Fruit fly (Drosophila melanogaster) whole organism, wandering third instar larva: ENCODE measurements around the gene hth.

Source experiments
- Abd-B ChIP-seq: fragments of >200 bp; optimal IDR thresholded peaks from 2 replicates; lab custom pipeline; 2017; ENCODE audit warnings: missing biosample characterization, missing genetic modification characterization
- CG32264 ChIP-seq: fragments of 200-800 bp; sonication (Bioruptor generic); optimal IDR thresholded peaks from 2 replicates; lab custom pipeline; 2016; ENCODE audit warnings: missing biosample characterization, missing genetic modification characterization
- CG9705 ChIP-seq: fragments of 200-800 bp; sonication (Bioruptor generic); optimal IDR thresholded peaks from 2 replicates; lab custom pipeline; 2018; ENCODE audit warnings: missing biosample characterization, mild to moderate bottlenecking, missing genetic modification characterization
- CrebA ChIP-seq: fragments of 200-800 bp; sonication (Bioruptor generic); optimal IDR thresholded peaks from 2 replicates; lab custom pipeline; 2016; ENCODE audit warnings: missing biosample characterization, mild to moderate bottlenecking, missing genetic modification characterization, borderline replicate concordance
- Dfd ChIP-seq: fragments of >200 bp; optimal IDR thresholded peaks from 2 replicates; lab custom pipeline; 2017; ENCODE audit warnings: missing biosample characterization, missing genetic modification characterization
- Dif ChIP-seq: fragments of 200-275, 200-300 bp; sonication (Bioruptor generic); optimal IDR thresholded peaks from 2 replicates; lab custom pipeline; 2018; ENCODE audit warnings: missing biosample characterization, missing genetic modification characterization; ENCODE audit not compliant: partially characterized antibody
- GATAd ChIP-seq: sonication (Bioruptor generic); optimal IDR thresholded peaks from 2 replicates; lab custom pipeline; 2016; ENCODE audit warnings: missing biosample characterization, missing genetic modification characterization
- HLH106 ChIP-seq: fragments of 200-800 bp; optimal IDR thresholded peaks from 3 replicates; lab custom pipeline; 2019; ENCODE audit warnings: missing biosample characterization, mild to moderate bottlenecking, missing genetic modification characterization, moderate library complexity
- Hnf4 ChIP-seq: fragments of 200-800 bp; sonication (Bioruptor generic); optimal IDR thresholded peaks from 2 replicates; lab custom pipeline; 2016; ENCODE audit warnings: missing biosample characterization, mild to moderate bottlenecking, missing genetic modification characterization
- Hr78 ChIP-seq: fragments of >200 bp; optimal IDR thresholded peaks from 2 replicates; lab custom pipeline; 2017; ENCODE audit warnings: missing biosample characterization, missing genetic modification characterization
- Hr83 ChIP-seq: fragments of 200-300 bp; sonication (Bioruptor generic); optimal IDR thresholded peaks from 2 replicates; lab custom pipeline; 2016; ENCODE audit warnings: missing biosample characterization, mild to moderate bottlenecking, missing genetic modification characterization, moderate library complexity; ENCODE audit not compliant: poor library complexity, severe bottlenecking
- Jra ChIP-seq: sonication (Bioruptor generic); optimal IDR thresholded peaks from 2 replicates; lab custom pipeline; 2016; ENCODE audit warnings: missing biosample characterization, missing genetic modification characterization
- Mio ChIP-seq: sonication (Bioruptor generic); optimal IDR thresholded peaks from 2 replicates; lab custom pipeline; 2016; ENCODE audit warnings: missing biosample characterization, missing genetic modification characterization
- Myc ChIP-seq: fragments of >200 bp; optimal IDR thresholded peaks from 2 replicates; lab custom pipeline; 2017
- N ChIP-seq: fragments of >200 bp; optimal IDR thresholded peaks from 2 replicates; lab custom pipeline; 2018; ENCODE audit warnings: missing biosample characterization, missing external identifiers, missing genetic modification characterization
- OdsH ChIP-seq: fragments of 200-800 bp; sonication (Bioruptor generic); optimal IDR thresholded peaks from 2 replicates; lab custom pipeline; 2016; ENCODE audit warnings: missing biosample characterization, mild to moderate bottlenecking, missing genetic modification characterization
- Rel ChIP-seq, 2 experiments: fragments of 200-800 bp; sonication (Bioruptor generic) in 1 of 2; optimal IDR thresholded peaks; 2 replicates in 1 of 2; 3 replicates in 1 of 2; lab custom pipeline; 2016 to 2019; ENCODE audit warnings: mild to moderate bottlenecking in 2 of 2, missing biosample characterization in 2 of 2, missing genetic modification characterization in 2 of 2, moderate library complexity in 1 of 2
- Sp1 ChIP-seq: fragments of 200-800 bp; sonication (Bioruptor generic); optimal IDR thresholded peaks from 3 replicates; lab custom pipeline; 2019; ENCODE audit warnings: missing biosample characterization, mild to moderate bottlenecking, missing genetic modification characterization, moderate library complexity
- Vsx2 ChIP-seq: fragments of 200-300, 225-300 bp; sonication (Bioruptor generic); optimal IDR thresholded peaks from 2 replicates; lab custom pipeline; 2018; ENCODE audit warnings: missing biosample characterization, missing genetic modification characterization; ENCODE audit not compliant: partially characterized antibody
- br ChIP-seq: fragments of 200-800 bp; sonication (Bioruptor generic); optimal IDR thresholded peaks from 2 replicates; lab custom pipeline; 2016; ENCODE audit warnings: missing biosample characterization, missing genetic modification characterization
- brk ChIP-seq: fragments of 200-800 bp; sonication (Bioruptor generic); optimal IDR thresholded peaks from 2 replicates; lab custom pipeline; 2016; ENCODE audit warnings: missing biosample characterization, mild to moderate bottlenecking, missing genetic modification characterization
- dl ChIP-seq, 2 experiments: fragments of 175-275, 200-275 bp in 1 of 2; fragments of 200-275 bp in 1 of 2; sonication (Bioruptor generic); optimal IDR thresholded peaks; lab custom pipeline; 2018; ENCODE audit warnings: mild to moderate bottlenecking in 2 of 2, missing biosample characterization in 2 of 2, missing genetic modification characterization in 2 of 2, moderate library complexity in 2 of 2; ENCODE audit not compliant: partially characterized antibody in 2 of 2, insufficient read depth in 1 of 2
- dmrt93B ChIP-seq: fragments of 200-800 bp; sonication (Bioruptor generic); optimal IDR thresholded peaks from 2 replicates; lab custom pipeline; 2018; ENCODE audit warnings: missing biosample characterization, mild to moderate bottlenecking, missing genetic modification characterization
- dsf ChIP-seq: sonication (Bioruptor generic); optimal IDR thresholded peaks from 2 replicates; lab custom pipeline; 2016; ENCODE audit warnings: missing biosample characterization, missing genetic modification characterization, borderline replicate concordance
- ey ChIP-seq: fragments of 200-800 bp; sonication (Bioruptor generic); optimal IDR thresholded peaks from 2 replicates; lab custom pipeline; 2016; ENCODE audit warnings: missing biosample characterization, missing genetic modification characterization
- foxo ChIP-seq, 2 experiments: fragments of 200-800 bp; sonication (Bioruptor generic); optimal IDR thresholded peaks; 2 replicates in 1 of 2; 3 replicates in 1 of 2; lab custom pipeline; 2016 to 2017; ENCODE audit warnings: missing biosample characterization in 2 of 2, missing genetic modification characterization in 2 of 2
- fru ChIP-seq: fragments of 200-800 bp; sonication (Bioruptor generic); optimal IDR thresholded peaks from 3 replicates; lab custom pipeline; 2016; ENCODE audit warnings: missing biosample characterization, mild to moderate bottlenecking, missing genetic modification characterization
- h ChIP-seq: fragments of 200-800 bp; sonication (Bioruptor generic); optimal IDR thresholded peaks from 3 replicates; lab custom pipeline; 2016; ENCODE audit warnings: missing biosample characterization, mild to moderate bottlenecking, missing genetic modification characterization
- lola ChIP-seq: fragments of >200 bp; optimal IDR thresholded peaks from 2 replicates; lab custom pipeline; 2017; ENCODE audit warnings: missing biosample characterization, missing genetic modification characterization
- pan ChIP-seq: fragments of >200 bp; optimal IDR thresholded peaks from 2 replicates; lab custom pipeline; 2017
- psq ChIP-seq: fragments of 200-800 bp; sonication (Bioruptor generic); optimal IDR thresholded peaks from 3 replicates; lab custom pipeline; 2017; ENCODE audit warnings: missing biosample characterization, mild to moderate bottlenecking, missing genetic modification characterization, moderate library complexity
- rgr ChIP-seq: fragments of 200-800 bp; sonication (Bioruptor generic); optimal IDR thresholded peaks from 3 replicates; lab custom pipeline; 2016; ENCODE audit warnings: missing biosample characterization, mild to moderate bottlenecking, missing genetic modification characterization
- sage ChIP-seq: fragments of 200-800 bp; sonication (Bioruptor generic); optimal IDR thresholded peaks from 2 replicates; lab custom pipeline; 2016; ENCODE audit warnings: missing biosample characterization, mild to moderate bottlenecking, missing genetic modification characterization
- sv ChIP-seq: fragments of 200-800 bp; sonication (Bioruptor generic); optimal IDR thresholded peaks from 3 replicates; lab custom pipeline; 2016; ENCODE audit warnings: missing biosample characterization, missing genetic modification characterization
- tai ChIP-seq: sonication (Bioruptor generic); optimal IDR thresholded peaks from 2 replicates; lab custom pipeline; 2016; ENCODE audit warnings: missing biosample characterization, missing genetic modification characterization
- usp ChIP-seq: fragments of >200 bp; optimal IDR thresholded peaks from 2 replicates; lab custom pipeline; 2017; ENCODE audit warnings: missing biosample characterization, missing genetic modification characterization

The hth gene

dm6 chr3R:10622151-10622550 lies 17.2 kb downstream of the hth start:
- TF ChIP-seq pan (lab: Kevin White, UChicago): no peak
- TF ChIP-seq Vsx2: no peak
- no peak for TF ChIP-seq h (GFP tag; lab: Kevin White, UChicago)
- TF ChIP-seq, all 38 proteins: peak for 0

- no peak for TF ChIP-seq dsf (GFP tag; lab: Kevin White, UChicago)
- TF ChIP-seq dmrt93B (GFP tag; lab: Kevin White, UChicago): no peak
- TF ChIP-seq CG9705 (GFP tag; lab: Kevin White, UChicago): no peak
- TF ChIP-seq lola (GFP tag; lab: Kevin White, UChicago): no peak
- no peak for TF ChIP-seq GATAd (GFP tag; lab: Kevin White, UChicago)
- TF ChIP-seq rgr (GFP tag; lab: Kevin White, UChicago): no peak
- no peak for TF ChIP-seq Abd-B (GFP tag; lab: Kevin White, UChicago)
Measured at dm6 chr3R:10618832-10619231, 20.5 kb downstream of the hth start.

- TF ChIP-seq CG9705 (GFP tag; lab: Kevin White, UChicago): no peak
- TF ChIP-seq sage: no peak
- no peak for TF ChIP-seq h (GFP tag; lab: Kevin White, UChicago)
- no peak for TF ChIP-seq Mio (GFP tag; lab: Kevin White, UChicago)
- no peak for TF ChIP-seq Rel (GFP tag; optimal IDR thresholded peaks at IDR 0.05; lab: Kevin White, UChicago)
- TF ChIP-seq Rel (tag; optimal IDR thresholded peaks at IDR 0.05; lab: Kevin White, UChicago): no peak
- TF ChIP-seq fru (GFP tag; lab: Kevin White, UChicago): no peak
- no peak for TF ChIP-seq dsf (GFP tag; lab: Kevin White, UChicago)
- TF ChIP-seq br (GFP tag; lab: Kevin White, UChicago): no peak
- no peak for TF ChIP-seq Dfd (GFP tag; lab: Kevin White, UChicago)
- TF ChIP-seq sv: no peak
- no peak for TF ChIP-seq Hr83 (GFP tag; lab: Kevin White, UChicago)
- no peak for TF ChIP-seq Myc (lab: Kevin White, UChicago)
- TF ChIP-seq Jra (GFP tag; lab: Kevin White, UChicago): no peak
Measured at dm6 chr3R:10617714-10618113, 21.7 kb downstream of the hth start.

- TF ChIP-seq rgr (GFP tag; lab: Kevin White, UChicago): no peak
- peak; percentile 53 for TF ChIP-seq h (GFP tag; lab: Kevin White, UChicago)
- peak; percentile 5 for TF ChIP-seq brk (GFP tag; lab: Kevin White, UChicago)
- TF ChIP-seq CrebA (GFP tag; lab: Kevin White, UChicago): peak; percentile 8
- TF ChIP-seq ey (GFP tag; lab: Kevin White, UChicago): no peak
- TF ChIP-seq Sp1 (GFP tag; lab: Kevin White, UChicago): peak; percentile 41
- TF ChIP-seq psq: peak; percentile 58
- no peak for TF ChIP-seq lola (GFP tag; lab: Kevin White, UChicago)
- TF ChIP-seq dl (GFP tag; optimal IDR thresholded peaks at IDR 0.05; lab: Kevin White, UChicago; ENCODE audit: insufficient read depth in 1 of 2, partially characterized antibody in 2 of 2): no peak
Measured at dm6 chr3R:10616772-10617400, 22.5 kb downstream of the hth start.

- no peak for TF ChIP-seq HLH106 (tag; lab: Kevin White, UChicago)
- TF ChIP-seq sage: no peak
- no peak for TF ChIP-seq rgr (GFP tag; lab: Kevin White, UChicago)
- TF ChIP-seq GATAd (GFP tag; lab: Kevin White, UChicago): no peak
- TF ChIP-seq dsf (GFP tag; lab: Kevin White, UChicago): no peak
- TF ChIP-seq foxo (GFP tag; optimal IDR thresholded peaks at IDR 0.05; lab: Kevin White, UChicago): peak in 1 of 2 experiments; percentile 10
- no peak for TF ChIP-seq usp (GFP tag; lab: Kevin White, UChicago)
- TF ChIP-seq OdsH: no peak
- TF ChIP-seq brk (GFP tag; lab: Kevin White, UChicago): peak; percentile 39
- TF ChIP-seq ey (GFP tag; lab: Kevin White, UChicago): no peak
- peak; percentile 11 for TF ChIP-seq N (GFP tag; lab: Kevin White, UChicago)
- TF ChIP-seq CG32264: no peak
- no peak for TF ChIP-seq Myc (lab: Kevin White, UChicago)
- TF ChIP-seq Hr78: no peak
- TF ChIP-seq Dfd (GFP tag; lab: Kevin White, UChicago): no peak
- peak; percentile 21 for TF ChIP-seq br (GFP tag; lab: Kevin White, UChicago)
- peak; percentile 85 for TF ChIP-seq Dif (GFP tag; lab: Kevin White, UChicago)
- peak; percentile 41 for TF ChIP-seq Hnf4
- peak; percentile 76 for TF ChIP-seq Vsx2
- TF ChIP-seq Jra (GFP tag; lab: Kevin White, UChicago): no peak
- peak; percentile 18 for TF ChIP-seq Sp1 (GFP tag; lab: Kevin White, UChicago)
- TF ChIP-seq tai: no peak
- TF ChIP-seq sv: no peak
- no peak for TF ChIP-seq lola (GFP tag; lab: Kevin White, UChicago)
- no peak for TF ChIP-seq CG9705 (GFP tag; lab: Kevin White, UChicago)
- no peak for TF ChIP-seq Mio (GFP tag; lab: Kevin White, UChicago)
Measured at dm6 chr3R:10614006-10614895, 25.1 kb downstream of the hth start.
